Worm (Caenorhabditis elegans): ENCODE measurements around the gene F28B4.1.

Gene F28B4.1

ce11 chrX:3216698-3217097 lies 11.8 kb downstream of the F28B4.1 start:
- TF ChIP-seq ztf-26 (tag; optimal IDR thresholded peaks at IDR 0.05) = no peak
- TF ChIP-seq cebp-1 (GFP tag; IDR thresholded peaks at IDR 0.05) = no peak
- TF ChIP-seq cebp-1 (tag; optimal IDR thresholded peaks at IDR 0.05) = peak; percentile 80

DNA sequence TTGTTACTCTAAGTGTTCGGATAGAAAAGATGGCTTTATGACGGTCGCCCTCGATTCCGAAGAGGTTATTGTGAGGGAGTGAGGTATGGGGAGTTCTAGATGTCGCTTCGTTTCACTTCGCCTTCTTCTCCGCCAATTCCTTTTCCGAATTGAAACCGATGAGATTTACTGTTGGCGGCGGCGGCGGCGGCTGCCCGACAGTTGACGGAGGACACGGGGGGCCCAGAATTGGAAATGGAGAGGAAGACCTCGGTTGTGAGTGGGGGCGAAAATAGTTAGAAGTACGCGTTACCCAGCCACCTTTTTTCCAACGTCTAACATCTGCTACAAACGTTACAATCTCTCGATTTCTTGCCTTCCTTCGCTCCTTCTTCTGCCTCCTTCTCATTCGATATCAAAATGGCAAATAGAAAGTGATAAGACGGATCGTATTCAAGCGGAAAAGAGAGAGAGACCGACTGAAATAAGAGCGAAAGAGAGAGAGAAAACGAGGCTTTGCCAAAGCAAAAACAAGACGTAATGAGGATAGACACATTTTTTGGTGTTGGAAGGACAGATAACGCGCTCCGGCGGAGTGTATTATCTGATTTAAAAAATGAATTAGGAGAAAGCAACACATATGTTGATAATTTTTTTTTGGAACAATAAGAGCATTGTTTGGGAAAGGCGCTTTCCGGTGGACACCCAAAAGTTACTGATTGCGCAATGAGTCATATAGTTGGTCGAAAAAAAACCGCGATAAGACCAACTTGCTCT lies 13.3 kb downstream of the F28B4.1 start:
- TF ChIP-seq nhr-80 (tag; optimal IDR thresholded peaks at IDR 0.05) = peak; percentile 42
- peak; percentile 84 for TF ChIP-seq zfh-2 (GFP tag; conservative IDR thresholded peaks at IDR 0.05)
- TF ChIP-seq him-1 (tag; optimal IDR thresholded peaks at IDR 0.05) = no peak
- 0 out of 2 replicates have a peak, but pooled peaks have one; percentile 26 for TF ChIP-seq dox-1 (GFP tag; IDR thresholded peaks at IDR 0.05)
- TF ChIP-seq ceh-100 (GFP tag; IDR thresholded peaks at IDR 0.05) = no peak

DNA sequence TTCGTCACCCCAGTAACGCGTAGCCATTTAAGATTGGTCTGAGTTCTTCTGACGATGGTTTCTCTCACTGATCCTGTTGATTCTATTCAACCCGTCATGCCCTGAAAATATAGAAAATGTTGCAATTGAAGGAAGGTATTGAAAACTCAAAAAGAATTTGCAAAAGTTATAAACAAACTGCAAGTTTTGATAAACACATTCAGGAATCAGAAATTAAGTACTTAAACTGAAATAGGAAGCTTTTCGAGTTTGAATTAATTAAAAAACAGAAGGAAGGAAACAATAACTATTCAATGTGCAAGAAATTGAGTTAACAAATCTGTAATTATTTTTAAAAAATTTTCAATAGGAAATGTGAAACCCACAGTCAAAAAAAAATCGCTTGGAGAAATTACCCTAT lies 15.4 kb downstream of the F28B4.1 start, which contains the start of gene rgl-1:
TSS of gene rgl-1 (minus strand) at position 101 of the 400 bp plus-strand sequence.
- TF ChIP-seq T26A5.8 (tag; optimal IDR thresholded peaks at IDR 0.05) = no peak
- TF ChIP-seq snpc-4 (GFP tag; optimal IDR thresholded peaks at IDR 0.05) = no peak
- no peak for TF ChIP-seq snpc-4 (tag; optimal IDR thresholded peaks at IDR 0.05)
- TF ChIP-seq let-607 (tag; optimal IDR thresholded peaks at IDR 0.05) = no peak
- TF ChIP-seq hlh-26 (GFP tag; conservative IDR thresholded peaks at IDR 0.05) = no peak
- no peak for TF ChIP-seq Y53G8AR.9 (GFP tag; conservative IDR thresholded peaks at IDR 0.05)
- TF ChIP-seq attf-6 (GFP tag; IDR thresholded peaks at IDR 0.05) = no peak
- TF ChIP-seq ztf-22 (GFP tag; optimal IDR thresholded peaks at IDR 0.05) = no peak
- no peak for TF ChIP-seq ceh-58 (GFP tag; IDR thresholded peaks at IDR 0.05)
- TF ChIP-seq ceh-79 (tag; optimal IDR thresholded peaks at IDR 0.05) = no peak
- TF ChIP-seq madf-6 (GFP tag; IDR thresholded peaks at IDR 0.05) = no peak
- no peak for TF ChIP-seq dpff-1 (tag; optimal IDR thresholded peaks at IDR 0.05)
- no peak for TF ChIP-seq egl-18 (GFP tag; IDR thresholded peaks at IDR 0.05)
- no peak for TF ChIP-seq Y67H2A.10 (GFP tag; conservative IDR thresholded peaks at IDR 0.05)
- TF ChIP-seq lin-54 (GFP tag; optimal IDR thresholded peaks at IDR 0.05) = no peak
- no peak for TF ChIP-seq chd-7 (tag; optimal IDR thresholded peaks at IDR 0.05)
- no peak for TF ChIP-seq bed-2 (GFP tag; IDR thresholded peaks at IDR 0.05)
- TF ChIP-seq B0035.1 (tag; optimal IDR thresholded peaks at IDR 0.05) = no peak
- TF ChIP-seq unc-62 (GFP tag; optimal IDR thresholded peaks at IDR 0.05) = no peak
- TF ChIP-seq attf-5 (GFP tag; optimal IDR thresholded peaks at IDR 0.05) = no peak
- no peak for TF ChIP-seq athp-1 (tag; optimal IDR thresholded peaks at IDR 0.05)

DNA sequence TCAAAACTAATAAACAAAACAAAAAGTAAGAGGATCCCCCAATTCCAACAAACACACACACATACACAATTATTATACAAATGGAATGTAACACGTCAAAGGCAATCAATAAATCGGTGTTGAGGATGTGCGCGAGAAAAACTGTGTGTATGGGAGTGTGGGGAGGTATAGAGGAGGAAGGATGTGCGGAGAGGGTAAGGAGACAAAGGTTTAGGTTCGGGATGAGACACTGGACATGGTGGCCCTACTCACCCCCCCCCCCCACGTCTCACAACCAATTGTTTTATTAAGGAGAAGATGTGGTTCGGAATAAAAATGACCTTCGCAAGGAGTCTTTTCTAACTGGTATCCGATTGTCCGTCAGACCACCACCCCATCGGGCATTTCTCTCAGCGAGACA lies 18.3 kb downstream of the F28B4.1 start:
- TF ChIP-seq T26A5.8 (tag; optimal IDR thresholded peaks at IDR 0.05) (no peak), die-1 (tag; optimal IDR thresholded peaks at IDR 0.05) (no peak), gei-17 (GFP tag; optimal IDR thresholded peaks at IDR 0.05) (no peak), F33H1.4 (GFP tag; IDR thresholded peaks at IDR 0.05) (no peak), F37B4.10 (GFP tag; IDR thresholded peaks at IDR 0.05) (0 out of 2 replicates have a peak, but pooled peaks have one; percentile 40), athp-1 (tag; optimal IDR thresholded peaks at IDR 0.05) (no peak)

All from whole organism, young adult.